Worm (Caenorhabditis elegans): Measurements from ENCODE around the gene ZC239.15.

ce11 chrII:3185848-3186247 is 38.7 kb downstream of the ZC239.15 start:
- no peak for TF ChIP-seq zip-2 (tag; optimal IDR thresholded peaks at IDR 0.05)
- no peak for TF ChIP-seq aly-2 (tag; optimal IDR thresholded peaks at IDR 0.05)
- no peak for TF ChIP-seq F49E8.2 (tag; optimal IDR thresholded peaks at IDR 0.05; ENCODE audit: borderline replicate concordance)
- no peak for TF ChIP-seq ztf-11 (tag; optimal IDR thresholded peaks at IDR 0.05)
- TF ChIP-seq pqm-1 (tag; optimal IDR thresholded peaks at IDR 0.05): no peak
- TF ChIP-seq ceh-82 (tag; optimal IDR thresholded peaks at IDR 0.05): no peak
- TF ChIP-seq F10B5.3 (tag; optimal IDR thresholded peaks at IDR 0.05): no peak
- no peak for TF ChIP-seq R02D3.7 (tag; optimal IDR thresholded peaks at IDR 0.05)
- TF ChIP-seq lin-39 (tag; optimal IDR thresholded peaks at IDR 0.05): no peak
- TF ChIP-seq F26F4.8 (GFP tag; conservative IDR thresholded peaks at IDR 0.05): no peak

Measured in whole organism, L4 larva.